Worm (Caenorhabditis elegans) whole organism, L1 larva: Measurements from ENCODE around the gene adm-2.
A peak's percentile ranks its signal among the peaks of the same experiment; 100 is the strongest.

Experiments
- C16A3.4 ChIP-seq: fragments of 150-350 bp; optimal IDR thresholded peaks from 2 replicates; lab custom pipeline; 2014; ENCODE audit warnings: missing biosample characterization, missing genetic modification characterization
- F16B12.6 ChIP-seq: fragments of 150-350 bp; optimal IDR thresholded peaks from 2 replicates; lab custom pipeline; 2014; ENCODE audit warnings: missing biosample characterization, missing genetic modification characterization
- Y116A8C.19 ChIP-seq: sonication (generic microtip); optimal IDR thresholded peaks from 2 replicates; lab custom pipeline; 2016; ENCODE audit warnings: missing compliant biosample characterization, missing genetic modification characterization, borderline replicate concordance
- alr-1 ChIP-seq: fragments of 200-800 bp; sonication (Bioruptor generic); optimal IDR thresholded peaks from 2 replicates; lab custom pipeline; 2018; ENCODE audit warnings: borderline replicate concordance, mild to moderate bottlenecking, missing genetic modification characterization, missing compliant biosample characterization
- aly-2 ChIP-seq: fragments of 150-350 bp; optimal IDR thresholded peaks from 2 replicates; lab custom pipeline; 2014; ENCODE audit warnings: missing biosample characterization, missing genetic modification characterization
- ama-1 ChIP-seq: fragments of 150-350 bp; optimal IDR thresholded peaks from 2 replicates; lab custom pipeline; 2014
- blmp-1 ChIP-seq: fragments of 150-350 bp; optimal IDR thresholded peaks from 2 replicates; lab custom pipeline; 2014; ENCODE audit warnings: missing biosample characterization, missing genetic modification characterization
- ceh-63 ChIP-seq: fragments of 200-800 bp; sonication (Bioruptor generic); optimal IDR thresholded peaks from 2 replicates; lab custom pipeline; 2018; ENCODE audit warnings: mild to moderate bottlenecking, missing genetic modification characterization, missing compliant biosample characterization
- ceh-8 ChIP-seq: fragments of 200-800 bp; sonication (Bioruptor generic); optimal IDR thresholded peaks from 2 replicates; lab custom pipeline; 2018; ENCODE audit warnings: mild to moderate bottlenecking, missing genetic modification characterization, moderate library complexity, missing compliant biosample characterization
- ceh-82 ChIP-seq, 3 experiments: fragments of 150-350 bp in 1 of 3; sonication (generic microtip) in 2 of 3; optimal IDR thresholded peaks; 2 replicates each; lab custom pipeline; 2014 to 2017; ENCODE audit warnings: missing biosample characterization in 3 of 3, missing genetic modification characterization in 3 of 3
- ceh-88 ChIP-seq: fragments of 200-800 bp; sonication (Bioruptor generic); IDR thresholded peaks from 2 replicates; pipeline ENCODE4 v1.3.6; 2022; ENCODE audit warnings: missing genetic modification characterization, missing compliant biosample characterization
- ceh-90 ChIP-seq: sonication (generic microtip); optimal IDR thresholded peaks from 2 replicates; lab custom pipeline; 2016; ENCODE audit warnings: missing genetic modification characterization, missing compliant biosample characterization
- dsc-1 ChIP-seq: sonication (generic microtip); optimal IDR thresholded peaks from 2 replicates; lab custom pipeline; 2016; ENCODE audit warnings: mild to moderate bottlenecking, missing genetic modification characterization, missing compliant biosample characterization
- efl-1 ChIP-seq, 4 experiments: fragments of 150-350 bp; optimal IDR thresholded peaks in 3 of 4; peaks in 1 of 4; 1 replicate in 1 of 4; 2 replicates in 3 of 4; lab custom pipeline; 2014; ENCODE audit warnings: missing biosample characterization in 2 of 4, missing genetic modification characterization in 2 of 4, missing genetic modification reagents in 2 of 4
- efl-3 ChIP-seq: fragments of 200-800 bp; sonication (Bioruptor generic); optimal IDR thresholded peaks from 2 replicates; lab custom pipeline; 2018; ENCODE audit warnings: mild to moderate bottlenecking, missing genetic modification characterization, missing compliant biosample characterization
- egl-13 ChIP-seq: sonication (generic microtip); optimal IDR thresholded peaks from 2 replicates; lab custom pipeline; 2016; ENCODE audit warnings: missing genotype, missing genetic modification reagents, missing genetic modification characterization, missing compliant biosample characterization
- elt-2 ChIP-seq: sonication (generic microtip); optimal IDR thresholded peaks from 2 replicates; lab custom pipeline; 2016; ENCODE audit warnings: missing genetic modification characterization, mild to moderate bottlenecking, inconsistent platforms, missing compliant biosample characterization, missing genetic modification reagents
- fkh-4 ChIP-seq: sonication (generic microtip); optimal IDR thresholded peaks from 2 replicates; lab custom pipeline; 2016; ENCODE audit warnings: missing compliant biosample characterization, missing genetic modification characterization, borderline replicate concordance
- fkh-8 ChIP-seq: sonication (generic microtip); optimal IDR thresholded peaks from 2 replicates; lab custom pipeline; 2016; ENCODE audit warnings: mild to moderate bottlenecking, missing genetic modification characterization, missing compliant biosample characterization
- fos-1 ChIP-seq: fragments of 150-350 bp; optimal IDR thresholded peaks from 2 replicates; lab custom pipeline; 2014; ENCODE audit warnings: missing biosample characterization, missing genetic modification characterization
- grh-1 ChIP-seq: fragments of 200-800 bp; sonication (Bioruptor generic); IDR thresholded peaks from 2 replicates; pipeline ENCODE4 v1.3.6; 2022; ENCODE audit warnings: missing genetic modification reagents, missing genetic modification characterization, missing compliant biosample characterization
- hlh-4 ChIP-seq: sonication (generic microtip); optimal IDR thresholded peaks from 2 replicates; lab custom pipeline; 2016; ENCODE audit warnings: mild to moderate bottlenecking, missing genetic modification characterization, missing compliant biosample characterization
- hpl-2 ChIP-seq: fragments of 150-350 bp; optimal IDR thresholded peaks from 2 replicates; lab custom pipeline; 2014; ENCODE audit warnings: missing biosample characterization, missing genetic modification reagents, missing genetic modification characterization
- irx-1 ChIP-seq: sonication (generic microtip); optimal IDR thresholded peaks from 2 replicates; lab custom pipeline; 2016; ENCODE audit warnings: missing genetic modification characterization, missing compliant biosample characterization
- jun-1 ChIP-seq: fragments of 150-350 bp; optimal IDR thresholded peaks from 2 replicates; lab custom pipeline; 2014; ENCODE audit warnings: missing biosample characterization, missing genetic modification reagents, missing genetic modification characterization
- lin-13 ChIP-seq: fragments of 150-350 bp; optimal IDR thresholded peaks from 2 replicates; lab custom pipeline; 2014; ENCODE audit warnings: missing biosample characterization, missing genetic modification reagents, missing genetic modification characterization
- lin-35 ChIP-seq, 2 experiments: fragments of 150-350 bp; optimal IDR thresholded peaks; 2 replicates each; lab custom pipeline; 2014; ENCODE audit warnings: missing biosample characterization in 2 of 2, missing genetic modification characterization in 2 of 2, missing genetic modification reagents in 2 of 2
- lin-39 ChIP-seq: fragments of 150-350 bp; optimal IDR thresholded peaks from 2 replicates; lab custom pipeline; 2014; ENCODE audit warnings: missing biosample characterization, missing genetic modification reagents, missing genetic modification characterization
- mab-9 ChIP-seq: fragments of 200-800 bp; sonication (Bioruptor generic); IDR thresholded peaks from 2 replicates; pipeline ENCODE4 v1.3.6; 2022; ENCODE audit warnings: missing genetic modification reagents, missing genetic modification characterization, missing compliant biosample characterization
- mef-2 ChIP-seq: fragments of 150-350 bp; optimal IDR thresholded peaks from 2 replicates; lab custom pipeline; 2014; ENCODE audit warnings: missing biosample characterization, missing genetic modification characterization
- nhr-11 ChIP-seq: fragments of 150-350 bp; optimal IDR thresholded peaks from 2 replicates; lab custom pipeline; 2014; ENCODE audit warnings: missing biosample characterization, missing genetic modification characterization
- nhr-20 ChIP-seq: sonication (generic microtip); optimal IDR thresholded peaks from 2 replicates; lab custom pipeline; 2016; ENCODE audit warnings: mild to moderate bottlenecking, missing genetic modification characterization, missing compliant biosample characterization
- nhr-237 ChIP-seq: fragments of 150-350 bp; optimal IDR thresholded peaks from 2 replicates; lab custom pipeline; 2014; ENCODE audit warnings: missing biosample characterization, missing genetic modification characterization
- nhr-28 ChIP-seq: fragments of 150-350 bp; optimal IDR thresholded peaks from 2 replicates; lab custom pipeline; 2014; ENCODE audit warnings: missing biosample characterization, missing genetic modification characterization
- nhr-47 ChIP-seq: sonication (generic microtip); optimal IDR thresholded peaks from 2 replicates; lab custom pipeline; 2016; ENCODE audit warnings: mild to moderate bottlenecking, missing genetic modification characterization, moderate library complexity, missing compliant biosample characterization
- nhr-71 ChIP-seq: sonication (generic microtip); optimal IDR thresholded peaks from 2 replicates; lab custom pipeline; 2016; ENCODE audit warnings: mild to moderate bottlenecking, missing genetic modification characterization, moderate library complexity, missing compliant biosample characterization
- nhr-76 ChIP-seq: sonication (generic microtip); optimal IDR thresholded peaks from 2 replicates; lab custom pipeline; 2017; ENCODE audit warnings: missing biosample characterization, missing genetic modification characterization
- nhr-77 ChIP-seq: fragments of 150-350 bp; optimal IDR thresholded peaks from 2 replicates; lab custom pipeline; 2014; ENCODE audit warnings: missing biosample characterization, missing genetic modification characterization
- nhr-85 ChIP-seq: sonication (generic microtip); peaks from one replicate; lab custom pipeline; 2016; ENCODE audit warnings: missing genetic modification characterization, inconsistent platforms, missing compliant biosample characterization
- pag-3 ChIP-seq: sonication (generic microtip); optimal IDR thresholded peaks from 2 replicates; lab custom pipeline; 2017; ENCODE audit warnings: missing genetic modification characterization, mild to moderate bottlenecking, missing compliant biosample characterization, antibody characterized with exemption, borderline replicate concordance; ENCODE audit not compliant: insufficient read depth
- rnt-1 ChIP-seq: sonication (generic microtip); optimal IDR thresholded peaks from 2 replicates; lab custom pipeline; 2016; ENCODE audit warnings: mild to moderate bottlenecking, missing genetic modification characterization, moderate library complexity, missing compliant biosample characterization
- skn-1 ChIP-seq: fragments of 150-350 bp; optimal IDR thresholded peaks from 2 replicates; lab custom pipeline; 2014; ENCODE audit warnings: missing biosample characterization, missing genetic modification characterization
- snpc-4 ChIP-seq: fragments of 150-350 bp; optimal IDR thresholded peaks from 2 replicates; lab custom pipeline; 2014; ENCODE audit warnings: missing biosample characterization, missing genetic modification characterization
- snu-23 ChIP-seq: sonication (generic microtip); optimal IDR thresholded peaks from 2 replicates; lab custom pipeline; 2016; ENCODE audit warnings: missing genetic modification characterization, missing compliant biosample characterization
- swsn-7 ChIP-seq: sonication (generic microtip); optimal IDR thresholded peaks from 2 replicates; lab custom pipeline; 2016; ENCODE audit warnings: missing genetic modification characterization, missing compliant biosample characterization
- tbx-2 ChIP-seq: sonication (generic microtip); optimal IDR thresholded peaks from 2 replicates; lab custom pipeline; 2016; ENCODE audit warnings: missing genetic modification characterization, missing compliant biosample characterization
- unc-30 ChIP-seq: sonication (generic microtip); optimal IDR thresholded peaks from 2 replicates; lab custom pipeline; 2017; ENCODE audit warnings: missing biosample characterization, missing genetic modification characterization
- unc-86 ChIP-seq: sonication (generic microtip); optimal IDR thresholded peaks from 2 replicates; lab custom pipeline; 2016; ENCODE audit warnings: missing genetic modification characterization, missing compliant biosample characterization
- vab-15 ChIP-seq: sonication (generic microtip); optimal IDR thresholded peaks from 2 replicates; lab custom pipeline; 2017; ENCODE audit warnings: missing genotype, mild to moderate bottlenecking, missing genetic modification characterization, missing compliant biosample characterization
- xbp-1 ChIP-seq: sonication (generic microtip); optimal IDR thresholded peaks from 2 replicates; lab custom pipeline; 2016; ENCODE audit warnings: missing genetic modification characterization, missing compliant biosample characterization
- zag-1 ChIP-seq: fragments of 150-350 bp; optimal IDR thresholded peaks from 2 replicates; lab custom pipeline; 2014; ENCODE audit warnings: missing biosample characterization, missing genetic modification characterization
- zip-4 ChIP-seq: fragments of 200-800 bp; sonication (Bioruptor generic); optimal IDR thresholded peaks from 2 replicates; lab custom pipeline; 2018; ENCODE audit warnings: mild to moderate bottlenecking, missing genetic modification characterization, moderate library complexity, missing compliant biosample characterization
- ztf-11 ChIP-seq, 2 experiments: sonication (generic microtip); optimal IDR thresholded peaks; 2 replicates each; lab custom pipeline; 2016 to 2017; ENCODE audit warnings: missing genetic modification characterization in 2 of 2, missing biosample characterization in 1 of 2, missing compliant biosample characterization in 1 of 2

adm-2 gene

ce11 chrX:13665447-13665846 lies 22.3 kb upstream of the adm-2 start:
- peak; percentile 57 for TF ChIP-seq elt-2 (tag; lab: Kevin White, UChicago)
- peak; percentile 81 for TF ChIP-seq unc-86 (tag; lab: Kevin White, UChicago)
- peak; percentile 84 for TF ChIP-seq nhr-85 (tag; lab: Kevin White, UChicago)
- TF ChIP-seq irx-1 (tag; lab: Kevin White, UChicago), result peak; percentile 75
- TF ChIP-seq fkh-4 (tag; lab: Kevin White, UChicago), result no peak
- peak; percentile 75 for TF ChIP-seq skn-1 (tag; lab: Kevin White, UChicago)
- TF ChIP-seq vab-15 (tag; lab: Kevin White, UChicago), result peak; percentile 87
- no peak for TF ChIP-seq mef-2 (tag; lab: Kevin White, UChicago)
- TF ChIP-seq rnt-1 (tag; lab: Kevin White, UChicago), result peak; percentile 90
- TF ChIP-seq ceh-90 (tag; lab: Kevin White, UChicago), result no peak
- peak; percentile 82 for TF ChIP-seq jun-1 (tag; lab: Kevin White, UChicago)
- peak; percentile 93 for TF ChIP-seq snu-23 (GFP tag; lab: Kevin White, UChicago)
- TF ChIP-seq dsc-1 (tag; lab: Kevin White, UChicago), result peak; percentile 91
- peak; percentile 84 to 88 (median 85) for TF ChIP-seq ceh-82 (tag; optimal IDR thresholded peaks at IDR 0.05; lab: Kevin White, UChicago)
- TF ChIP-seq nhr-71 (tag; lab: Kevin White, UChicago), result peak; percentile 88
- no peak for TF ChIP-seq nhr-28 (tag; lab: Kevin White, UChicago)
- no peak for TF ChIP-seq alr-1 (tag; lab: Kevin White, UChicago)
- peak; percentile 51 to 52 for TF ChIP-seq efl-1 (optimal IDR thresholded peaks at IDR 0.05; lab: Kevin White, UChicago)
- peak; percentile 36 to 93 for TF ChIP-seq efl-1 (GFP tag; optimal IDR thresholded peaks at IDR 0.05 in 1 of 2; lab: Kevin White, UChicago)
- TF ChIP-seq fos-1, result peak; percentile 68
- TF ChIP-seq lin-39 (tag; lab: Kevin White, UChicago), result peak; percentile 34
- peak; percentile 27 for TF ChIP-seq hpl-2 (GFP tag; lab: Kevin White, UChicago)
- peak; percentile 83 for TF ChIP-seq fkh-8 (tag; lab: Kevin White, UChicago)
- TF ChIP-seq zag-1 (tag; lab: Kevin White, UChicago), result no peak
- TF ChIP-seq Y116A8C.19 (tag; lab: Kevin White, UChicago), result no peak
- no peak for TF ChIP-seq nhr-76 (tag; lab: Kevin White, UChicago)
- TF ChIP-seq aly-2 (tag; lab: Kevin White, UChicago), result peak; percentile 64
- TF ChIP-seq ceh-88 (GFP tag; lab: Robert Waterston, UW), result peak; percentile 78
- TF ChIP-seq ceh-8 (GFP tag; lab: Kevin White, UChicago), result peak; percentile 35
- TF ChIP-seq nhr-237, result no peak
- peak; percentile 85 for TF ChIP-seq tbx-2 (tag; lab: Kevin White, UChicago)
- TF ChIP-seq nhr-47 (tag; lab: Kevin White, UChicago), result peak; percentile 92
- TF ChIP-seq swsn-7 (tag; lab: Kevin White, UChicago), result peak; percentile 88
- peak; percentile 47 for TF ChIP-seq ama-1
- no peak for TF ChIP-seq nhr-11
- no peak for TF ChIP-seq pag-3
- peak; percentile 38 for TF ChIP-seq hlh-4 (tag; lab: Kevin White, UChicago)
- TF ChIP-seq nhr-77, result peak; percentile 79
- peak; percentile 40 to 83 for TF ChIP-seq lin-35 (GFP tag; optimal IDR thresholded peaks at IDR 0.05; lab: Kevin White, UChicago)
- TF ChIP-seq mab-9 (GFP tag; lab: Robert Waterston, UW), result peak; percentile 72
- peak; percentile 2 for TF ChIP-seq efl-3 (GFP tag; lab: Kevin White, UChicago)
- TF ChIP-seq blmp-1, result peak; percentile 50
- peak; percentile 85 for TF ChIP-seq egl-13 (tag; lab: Kevin White, UChicago)
- TF ChIP-seq xbp-1 (tag; lab: Kevin White, UChicago), result peak; percentile 82
- TF ChIP-seq F16B12.6 (tag; lab: Kevin White, UChicago), result peak; percentile 35
- no peak for TF ChIP-seq ceh-63
- peak in 1 of 2 experiments; percentile 85 for TF ChIP-seq ztf-11 (tag; optimal IDR thresholded peaks at IDR 0.05; lab: Kevin White, UChicago)
- peak; percentile 90 for TF ChIP-seq C16A3.4 (tag; lab: Kevin White, UChicago)
- TF ChIP-seq unc-30 (tag; lab: Kevin White, UChicago), result no peak
- peak; percentile 58 for TF ChIP-seq zip-4 (GFP tag; lab: Kevin White, UChicago)
- peak; percentile 91 for TF ChIP-seq nhr-20
- peak; percentile 55 for TF ChIP-seq grh-1 (GFP tag; lab: Robert Waterston, UW)
- peak; percentile 66 for TF ChIP-seq snpc-4
- peak; percentile 34 for TF ChIP-seq lin-13 (GFP tag; lab: Kevin White, UChicago)
